Worm (Caenorhabditis elegans): ENCODE data around the gene eco-1.

ce11 chrIII:7335220-7335619, 23.7 kb downstream of the eco-1 start, which contains the start of gene F56C9.10:
- no peak for TF ChIP-seq nhr-232 (tag; optimal IDR thresholded peaks at IDR 0.05)
- no peak for TF ChIP-seq hlh-15 (tag; optimal IDR thresholded peaks at IDR 0.05)
- TF ChIP-seq unc-86 (tag; optimal IDR thresholded peaks at IDR 0.05): no peak
- no peak for TF ChIP-seq T23F11.4 (GFP tag; optimal IDR thresholded peaks at IDR 0.05)
- TF ChIP-seq elt-2 (tag; optimal IDR thresholded peaks at IDR 0.05): no peak
- no peak for TF ChIP-seq pha-4 (tag; optimal IDR thresholded peaks at IDR 0.05)
- TF ChIP-seq sdc-2 (tag; optimal IDR thresholded peaks at IDR 0.05): peak; percentile 2
- TF ChIP-seq ceh-31 (tag; optimal IDR thresholded peaks at IDR 0.05): peak; percentile 56
- TF ChIP-seq eyg-1 (tag; optimal IDR thresholded peaks at IDR 0.05): no peak
- TF ChIP-seq ama-1 (optimal IDR thresholded peaks at IDR 0.05): no peak
